Worm (Caenorhabditis elegans): ENCODE measurements around the gene fbxb-72.

Gene fbxb-72

DNA sequence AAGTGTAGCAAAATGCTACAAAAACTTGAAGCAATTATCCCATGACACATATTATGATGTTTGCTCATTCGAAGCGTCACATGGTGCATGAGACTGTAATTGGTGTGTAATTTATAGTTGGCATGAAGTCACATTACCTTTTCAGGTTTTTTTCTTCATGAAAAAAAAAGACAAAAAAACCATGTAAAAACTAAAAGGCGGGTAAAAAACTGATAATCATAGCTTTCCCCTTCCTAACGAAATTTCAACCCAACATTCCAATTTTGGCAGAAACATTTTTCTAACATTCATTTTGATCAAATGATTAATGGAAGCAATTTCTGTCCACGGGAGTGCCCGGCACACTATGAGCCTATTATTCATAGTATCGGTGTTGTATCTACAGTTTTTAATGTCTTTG is 24.3 kb upstream of the fbxb-72 start, which contains the start of gene sri-4:
sri-4 (plus strand) TSS at position 301 of the 400 bp plus-strand sequence.
- TF ChIP-seq klf-2 (GFP tag; conservative IDR thresholded peaks at IDR 0.05) (no peak), ztf-23 (GFP tag; IDR thresholded peaks at IDR 0.05) (no peak), tab-1 (GFP tag; IDR thresholded peaks at IDR 0.05) (no peak), T22C8.4 (GFP tag; IDR thresholded peaks at IDR 0.05) (no peak), cog-1 (tag; optimal IDR thresholded peaks at IDR 0.05) (no peak), med-1 (GFP tag; optimal IDR thresholded peaks at IDR 0.05; ENCODE audit: insufficient read depth) (no peak), ztf-29 (GFP tag; IDR thresholded peaks at IDR 0.05) (no peak), ref-1 (GFP tag; conservative IDR thresholded peaks at IDR 0.05) (no peak), flt-1 (GFP tag; IDR thresholded peaks at IDR 0.05) (no peak)

DNA sequence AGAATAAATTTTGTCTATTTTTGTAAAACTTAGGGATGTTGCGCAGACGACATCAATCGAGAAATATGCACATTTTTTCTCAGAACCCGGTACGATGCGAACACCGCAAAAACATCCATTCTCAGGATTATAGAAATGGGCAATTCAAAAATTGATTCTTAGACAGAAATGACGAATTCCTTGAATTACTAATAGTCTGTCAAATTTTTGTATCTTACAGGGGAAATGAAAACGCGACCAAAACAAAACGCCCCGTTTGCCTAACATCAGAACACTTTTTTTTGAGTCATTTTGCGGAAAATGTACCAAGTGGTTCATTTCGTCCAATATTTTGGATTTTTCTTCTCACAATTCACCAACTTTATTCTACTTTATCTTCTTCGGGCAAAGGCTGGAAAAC is 19.6 kb upstream of the fbxb-72 start, which contains the start of gene str-134:
str-134 (plus strand) TSS at position 301 of the 400 bp plus-strand sequence.
- TF ChIP-seq med-1 (GFP tag; optimal IDR thresholded peaks at IDR 0.05; ENCODE audit: insufficient read depth) (no peak), flt-1 (GFP tag; IDR thresholded peaks at IDR 0.05) (no peak), ztf-29 (GFP tag; IDR thresholded peaks at IDR 0.05) (no peak), ztf-23 (GFP tag; IDR thresholded peaks at IDR 0.05) (no peak), klf-2 (GFP tag; conservative IDR thresholded peaks at IDR 0.05) (no peak), tab-1 (GFP tag; IDR thresholded peaks at IDR 0.05) (no peak), T22C8.4 (GFP tag; IDR thresholded peaks at IDR 0.05) (no peak), ref-1 (GFP tag; conservative IDR thresholded peaks at IDR 0.05) (no peak), cog-1 (tag; optimal IDR thresholded peaks at IDR 0.05) (no peak)

DNA sequence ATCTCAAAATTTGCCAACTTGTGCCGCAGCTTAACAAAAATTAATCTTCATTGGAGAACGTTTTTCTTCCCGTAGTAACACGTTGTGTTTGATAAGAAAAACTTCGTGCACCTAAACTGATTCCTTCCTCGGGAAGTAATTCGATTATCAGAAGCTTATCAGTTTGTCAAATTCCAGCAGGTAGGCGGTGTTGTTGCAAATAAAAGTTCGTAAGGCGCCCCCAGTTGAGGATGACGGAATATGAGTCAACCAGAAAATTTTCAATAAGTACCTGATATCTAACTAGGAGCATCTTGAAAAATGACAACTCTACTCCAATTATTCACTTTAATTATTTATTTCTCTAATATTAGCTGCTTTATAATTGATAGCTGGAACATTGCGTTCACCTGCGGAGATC is 18.1 kb upstream of the fbxb-72 start, which contains the start of gene C05E4.7:
C05E4.7 (plus strand) TSS at position 301 of the 400 bp plus-strand sequence.
- TF ChIP-seq tab-1 (GFP tag; IDR thresholded peaks at IDR 0.05), result no peak
- TF ChIP-seq med-1 (GFP tag; optimal IDR thresholded peaks at IDR 0.05; ENCODE audit: insufficient read depth), result no peak
- TF ChIP-seq ref-1 (GFP tag; conservative IDR thresholded peaks at IDR 0.05), result no peak

ce11 chrV:738770-739169 is 15.0 kb upstream of the fbxb-72 start, which contains the start of gene srj-24:
Gene srj-24, minus strand, starts transcription at chrV:738870.
- TF ChIP-seq ztf-23 (GFP tag; IDR thresholded peaks at IDR 0.05), result no peak
- no peak for TF ChIP-seq flt-1 (GFP tag; IDR thresholded peaks at IDR 0.05)
- no peak for TF ChIP-seq med-1 (GFP tag; optimal IDR thresholded peaks at IDR 0.05; ENCODE audit: insufficient read depth)
- TF ChIP-seq cog-1 (tag; optimal IDR thresholded peaks at IDR 0.05), result no peak

- TF ChIP-seq ref-1 (GFP tag; conservative IDR thresholded peaks at IDR 0.05), result no peak
- no peak for TF ChIP-seq cog-1 (tag; optimal IDR thresholded peaks at IDR 0.05)
- no peak for TF ChIP-seq ztf-23 (GFP tag; IDR thresholded peaks at IDR 0.05)
- TF ChIP-seq klf-2 (GFP tag; conservative IDR thresholded peaks at IDR 0.05), result no peak
- TF ChIP-seq med-1 (GFP tag; optimal IDR thresholded peaks at IDR 0.05; ENCODE audit: insufficient read depth), result no peak
- TF ChIP-seq flt-1 (GFP tag; IDR thresholded peaks at IDR 0.05), result no peak
- no peak for TF ChIP-seq T22C8.4 (GFP tag; IDR thresholded peaks at IDR 0.05)
- no peak for TF ChIP-seq tab-1 (GFP tag; IDR thresholded peaks at IDR 0.05)
- no peak for TF ChIP-seq ztf-29 (GFP tag; IDR thresholded peaks at IDR 0.05)
Measured at ce11 chrV:736171-736570, 12.4 kb upstream of the fbxb-72 start, which contains the start of gene srj-25. Gene srj-25, minus strand, starts transcription at chrV:736271.

DNA sequence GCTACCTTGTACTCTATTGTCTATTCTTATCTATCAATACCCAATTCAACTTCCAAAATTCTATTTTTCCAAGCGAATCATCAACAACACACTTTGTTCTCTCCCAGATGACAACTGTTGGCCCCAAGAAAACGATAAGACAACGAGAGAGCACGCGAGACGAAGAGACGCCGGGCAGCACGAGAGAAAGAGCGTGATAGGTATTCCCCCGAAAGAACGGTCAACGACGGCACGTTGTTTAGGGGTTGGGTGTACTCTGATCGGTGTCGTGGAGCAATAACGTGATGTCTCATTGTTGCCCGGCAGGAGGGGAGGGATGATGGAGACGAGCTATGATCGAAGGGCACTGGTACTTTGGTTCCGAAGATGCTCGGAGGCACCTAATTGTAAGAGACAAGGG is 7.6 kb upstream of the fbxb-72 start:
- TF ChIP-seq cog-1 (tag; optimal IDR thresholded peaks at IDR 0.05) (peak; percentile 50), ztf-29 (GFP tag; IDR thresholded peaks at IDR 0.05) (no peak)

DNA sequence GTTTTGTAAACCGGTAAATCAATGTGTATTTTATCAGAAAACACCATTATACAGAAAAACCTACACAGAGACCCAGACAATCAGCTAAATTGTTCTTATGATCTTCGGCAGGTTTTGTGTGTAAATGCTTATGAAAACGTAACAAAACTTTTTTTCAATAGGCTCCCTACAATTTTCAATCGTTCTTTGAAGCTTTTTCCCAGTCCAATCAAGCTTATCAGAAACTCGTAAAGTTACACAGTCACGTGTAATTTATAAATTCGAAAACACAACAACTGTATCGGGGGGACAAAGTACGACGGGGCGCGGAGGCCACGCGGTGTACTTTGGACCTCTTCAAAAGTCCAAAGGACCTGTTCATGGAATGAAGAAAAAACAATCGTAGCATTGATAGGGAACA is 6.5 kb upstream of the fbxb-72 start:
- TF ChIP-seq klf-2 (GFP tag; conservative IDR thresholded peaks at IDR 0.05), result no peak
- TF ChIP-seq tab-1 (GFP tag; IDR thresholded peaks at IDR 0.05), result no peak
- no peak for TF ChIP-seq T22C8.4 (GFP tag; IDR thresholded peaks at IDR 0.05)
- no peak for TF ChIP-seq ref-1 (GFP tag; conservative IDR thresholded peaks at IDR 0.05)
- TF ChIP-seq ztf-23 (GFP tag; IDR thresholded peaks at IDR 0.05), result no peak
- TF ChIP-seq cog-1 (tag; optimal IDR thresholded peaks at IDR 0.05), result no peak
- TF ChIP-seq flt-1 (GFP tag; IDR thresholded peaks at IDR 0.05), result no peak
- TF ChIP-seq med-1 (GFP tag; optimal IDR thresholded peaks at IDR 0.05; ENCODE audit: insufficient read depth), result no peak
- TF ChIP-seq ztf-29 (GFP tag; IDR thresholded peaks at IDR 0.05), result no peak

ce11 chrV:728822-729493 is 5.2 kb upstream of the fbxb-72 start:
- TF ChIP-seq T22C8.4 (GFP tag; IDR thresholded peaks at IDR 0.05) (no peak), ref-1 (GFP tag; conservative IDR thresholded peaks at IDR 0.05) (no peak)

DNA sequence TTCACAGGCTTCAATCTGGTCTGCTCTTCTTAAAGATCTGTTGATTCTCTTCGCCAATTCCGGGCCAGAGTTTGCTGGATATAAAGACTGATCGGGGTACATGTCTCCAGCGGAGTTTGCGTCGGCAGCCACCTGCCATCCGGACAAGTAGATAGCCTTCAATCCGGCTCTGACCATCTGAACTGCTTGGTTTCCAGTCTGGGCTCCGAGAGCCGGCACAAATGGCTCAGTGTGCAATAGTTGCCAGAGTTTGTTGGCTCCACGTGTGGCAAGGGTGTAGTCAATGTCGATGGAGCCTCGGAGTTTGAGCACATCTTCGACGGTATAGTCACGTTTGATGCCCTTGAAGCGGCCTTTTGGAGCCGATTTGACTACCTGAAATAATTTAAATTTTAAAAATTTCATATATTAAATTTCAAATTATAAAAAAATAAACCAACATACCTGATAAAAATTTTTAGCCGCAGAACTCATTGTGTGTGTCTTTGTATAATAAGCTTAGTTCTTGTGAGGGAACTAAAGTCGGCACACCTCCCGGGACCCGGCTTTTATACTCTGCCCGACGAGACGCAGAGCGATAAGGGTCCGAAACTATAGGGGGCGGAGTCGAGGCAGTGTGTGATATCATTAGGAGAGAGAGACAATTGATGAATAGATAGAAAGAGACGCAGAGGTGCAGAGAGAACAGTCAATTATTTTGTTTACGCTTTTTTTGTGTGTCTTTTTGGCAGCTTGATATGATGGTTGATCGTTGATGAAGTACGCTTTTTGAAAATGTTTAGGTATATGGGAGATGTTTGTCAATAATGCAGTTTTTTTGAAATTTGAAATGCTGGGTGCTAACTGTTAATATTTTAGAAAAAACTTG is 4.0 kb upstream of the fbxb-72 start, which contains the start of the genes icl-1 and srh-2:
icl-1 (minus strand) TSS at position 521 of the 868 bp plus-strand sequence.
srh-2 (plus strand) TSS at position 818 of the 868 bp plus-strand sequence.
- no peak for TF ChIP-seq med-1 (GFP tag; optimal IDR thresholded peaks at IDR 0.05; ENCODE audit: insufficient read depth)
- no peak for TF ChIP-seq flt-1 (GFP tag; IDR thresholded peaks at IDR 0.05)
- no peak for TF ChIP-seq tab-1 (GFP tag; IDR thresholded peaks at IDR 0.05)
- TF ChIP-seq ztf-29 (GFP tag; IDR thresholded peaks at IDR 0.05), result no peak
- no peak for TF ChIP-seq ref-1 (GFP tag; conservative IDR thresholded peaks at IDR 0.05)
- no peak for TF ChIP-seq ztf-23 (GFP tag; IDR thresholded peaks at IDR 0.05)
- no peak for TF ChIP-seq klf-2 (GFP tag; conservative IDR thresholded peaks at IDR 0.05)
- TF ChIP-seq cog-1 (tag; optimal IDR thresholded peaks at IDR 0.05), result no peak
- TF ChIP-seq T22C8.4 (GFP tag; IDR thresholded peaks at IDR 0.05), result no peak

All from whole organism, midembryonic.